Worm (Caenorhabditis elegans) whole organism, L4 larva: ENCODE results near the gene B0284.3.
"Not testable (repeated sequence)": the region's sequence is repeated elsewhere in the genome, so short reads cannot be mapped to it uniquely, and the experiment has no call there.

Experiments
- F37D6.2 ChIP-seq: sonication (generic microtip); optimal IDR thresholded peaks from 2 replicates; lab custom pipeline; 2016; ENCODE audit warnings: mild to moderate bottlenecking, missing genetic modification characterization, missing compliant biosample characterization
- T26A8.4 ChIP-seq: fragments of 200-800 bp; sonication (Bioruptor generic); IDR thresholded peaks from 2 replicates; pipeline ENCODE4 v1.3.6; 2022; ENCODE audit warnings: missing genetic modification characterization, missing compliant biosample characterization
- Y5F2A.4 ChIP-seq: fragments of 200-800 bp; sonication (Bioruptor generic); optimal IDR thresholded peaks from 2 replicates; lab custom pipeline; 2018; ENCODE audit warnings: mild to moderate bottlenecking, missing genetic modification characterization, missing compliant biosample characterization
- Y75B8A.6 ChIP-seq: fragments of 200-800 bp; sonication (Bioruptor generic); IDR thresholded peaks from 2 replicates; pipeline ENCODE4 v1.3.6; 2022; ENCODE audit warnings: missing genetic modification reagents, missing genetic modification characterization, missing compliant biosample characterization
- ZK337.2 ChIP-seq: fragments of 200-800 bp; sonication (Bioruptor generic); IDR thresholded peaks from 2 replicates; pipeline ENCODE4 v1.3.6; 2022; ENCODE audit warnings: missing genetic modification reagents, missing genetic modification characterization, missing compliant biosample characterization
- ama-1 ChIP-seq: fragments of 150-350 bp; optimal IDR thresholded peaks from 2 replicates; lab custom pipeline; 2014; ENCODE audit warnings: inconsistent platforms, mixed read lengths
- ceh-20 ChIP-seq: fragments of 200-800 bp; sonication (Bioruptor generic); IDR thresholded peaks from 2 replicates; pipeline ENCODE4 v1.3.6; 2022; ENCODE audit warnings: missing genetic modification reagents, missing genetic modification characterization, missing compliant biosample characterization
- ceh-28 ChIP-seq: fragments of 150-350 bp; optimal IDR thresholded peaks from 2 replicates; lab custom pipeline; 2014; ENCODE audit warnings: missing biosample characterization, missing genetic modification reagents, missing genetic modification characterization
- ceh-44 ChIP-seq: fragments of 200-800 bp; sonication (Bioruptor generic); IDR thresholded peaks from 2 replicates; pipeline ENCODE4 v1.3.6; 2022; ENCODE audit warnings: missing genetic modification reagents, missing genetic modification characterization, missing compliant biosample characterization
- daf-16 ChIP-seq, 3 experiments: sonication (generic microtip); optimal IDR thresholded peaks; 2 replicates each; lab custom pipeline; 2016 to 2017; ENCODE audit warnings: missing genetic modification characterization in 3 of 3, missing genetic modification reagents in 3 of 3, mild to moderate bottlenecking in 2 of 3, missing compliant biosample characterization in 2 of 3, missing biosample characterization in 1 of 3, moderate library complexity in 1 of 3
- dmd-6 ChIP-seq: fragments of 200-800 bp; sonication (Bioruptor generic); IDR thresholded peaks from 2 replicates; pipeline ENCODE4 v1.3.6; 2022; ENCODE audit warnings: missing genetic modification reagents, missing genetic modification characterization, missing compliant biosample characterization
- duxl-1 ChIP-seq: sonication (generic microtip); optimal IDR thresholded peaks from 2 replicates; lab custom pipeline; 2016; ENCODE audit warnings: mild to moderate bottlenecking, missing genetic modification characterization, moderate library complexity, missing compliant biosample characterization; ENCODE audit not compliant: poor library complexity
- dve-1 ChIP-seq: sonication (generic microtip); optimal IDR thresholded peaks from 2 replicates; lab custom pipeline; 2017; ENCODE audit warnings: antibody characterized with exemption, mild to moderate bottlenecking, missing genetic modification characterization, missing compliant biosample characterization; ENCODE audit not compliant: insufficient read depth
- fkh-10 ChIP-seq: fragments of 150-350 bp; optimal IDR thresholded peaks from 2 replicates; lab custom pipeline; 2014; ENCODE audit warnings: missing biosample characterization, missing genetic modification reagents, missing genetic modification characterization
- hlh-11 ChIP-seq: fragments of 200-800 bp; sonication (Bioruptor generic); optimal IDR thresholded peaks from 2 replicates; lab custom pipeline; 2018; ENCODE audit warnings: mild to moderate bottlenecking, missing genetic modification characterization, missing compliant biosample characterization
- hlh-30 ChIP-seq: sonication (generic microtip); optimal IDR thresholded peaks from 2 replicates; lab custom pipeline; 2017; ENCODE audit warnings: antibody characterized with exemption, mild to moderate bottlenecking, missing genetic modification characterization, missing compliant biosample characterization; ENCODE audit not compliant: insufficient read depth
- lim-7 ChIP-seq: fragments of 200-800 bp; sonication (Bioruptor generic); IDR thresholded peaks from 2 replicates; pipeline ENCODE4 v1.3.6; 2022; ENCODE audit warnings: missing genetic modification characterization, missing compliant biosample characterization
- lin-1 ChIP-seq: fragments of 200-800 bp; sonication (Bioruptor generic); IDR thresholded peaks from 2 replicates; pipeline ENCODE4 v1.3.6; 2022; ENCODE audit warnings: missing genetic modification reagents, missing genetic modification characterization, missing compliant biosample characterization
- madf-9 ChIP-seq: fragments of 200-800 bp; sonication (Bioruptor generic); conservative IDR thresholded peaks from 2 replicates; pipeline ENCODE4 v1.3.6; 2022; ENCODE audit warnings: missing genetic modification reagents, missing genetic modification characterization, missing compliant biosample characterization
- mdl-1 ChIP-seq, 2 experiments: fragments of 150-350 bp in 1 of 2; sonication (generic microtip) in 1 of 2; optimal IDR thresholded peaks; 2 replicates each; lab custom pipeline; 2014 to 2017; ENCODE audit warnings: missing biosample characterization in 2 of 2, missing genetic modification characterization in 2 of 2
- mep-1 ChIP-seq: fragments of 150-350 bp; sonication (generic microtip); optimal IDR thresholded peaks from 3 replicates; lab custom pipeline; 2014; ENCODE audit warnings: missing biosample characterization, missing genetic modification characterization
- mes-2 ChIP-seq: sonication (generic microtip); optimal IDR thresholded peaks from 2 replicates; lab custom pipeline; 2016; ENCODE audit warnings: missing genotype, mild to moderate bottlenecking, missing genetic modification characterization, missing compliant biosample characterization; ENCODE audit not compliant: poor library complexity, severe bottlenecking
- nhr-102 ChIP-seq: sonication (generic microtip); optimal IDR thresholded peaks from 2 replicates; lab custom pipeline; 2016; ENCODE audit warnings: mild to moderate bottlenecking, missing genetic modification characterization, moderate library complexity, missing compliant biosample characterization
- nhr-28 ChIP-seq: fragments of 150-350 bp; optimal IDR thresholded peaks from 2 replicates; lab custom pipeline; 2014; ENCODE audit warnings: missing biosample characterization, missing genetic modification characterization
- nhr-42 ChIP-seq: fragments of 200-800 bp; sonication (Bioruptor generic); IDR thresholded peaks from 2 replicates; pipeline ENCODE4 v1.3.6; 2022; ENCODE audit warnings: missing genetic modification characterization, missing compliant biosample characterization
- nhr-77 ChIP-seq: fragments of 150-350 bp; optimal IDR thresholded peaks from 2 replicates; lab custom pipeline; 2014; ENCODE audit warnings: missing biosample characterization, missing genetic modification characterization
- pha-4 ChIP-seq, 2 experiments: fragments of 150-350 bp in 1 of 2; fragments of 200-800 bp in 1 of 2; sonication (Bioruptor generic) in 1 of 2; IDR thresholded peaks in 1 of 2; optimal IDR thresholded peaks in 1 of 2; 2 replicates each; pipeline versions ENCODE4 v1.3.6 to Lab custom; 2014 to 2022; ENCODE audit warnings: missing genetic modification characterization in 2 of 2, missing genetic modification reagents in 2 of 2, missing biosample characterization in 1 of 2, missing compliant biosample characterization in 1 of 2
- php-3 ChIP-seq: fragments of 200-800 bp; sonication (Bioruptor generic); IDR thresholded peaks from 2 replicates; pipeline ENCODE4 v1.3.6; 2022; ENCODE audit warnings: missing genetic modification reagents, missing genetic modification characterization, missing compliant biosample characterization
- pqm-1 ChIP-seq: sonication (generic microtip); optimal IDR thresholded peaks from 2 replicates; lab custom pipeline; 2017; ENCODE audit warnings: missing biosample characterization, missing genetic modification characterization
- saeg-2 ChIP-seq: fragments of 200-800 bp; sonication (Bioruptor generic); IDR thresholded peaks from 2 replicates; pipeline ENCODE4 v1.3.6; 2022; ENCODE audit warnings: missing genetic modification reagents, missing genetic modification characterization, missing compliant biosample characterization
- skn-1 ChIP-seq: fragments of 150-350 bp; optimal IDR thresholded peaks from 2 replicates; lab custom pipeline; 2014; ENCODE audit warnings: missing biosample characterization, missing genetic modification characterization
- snpc-1.2 ChIP-seq: fragments of 200-800 bp; sonication (Bioruptor generic); IDR thresholded peaks from 2 replicates; pipeline ENCODE4 v1.3.6; 2022; ENCODE audit warnings: missing genetic modification reagents, missing genetic modification characterization, missing compliant biosample characterization
- snpc-4 ChIP-seq: fragments of 150-350 bp; optimal IDR thresholded peaks from 2 replicates; lab custom pipeline; 2014; ENCODE audit warnings: missing biosample characterization, missing genetic modification characterization
- tra-1 ChIP-seq: fragments of 200-800 bp; sonication (Bioruptor generic); IDR thresholded peaks from 2 replicates; pipeline ENCODE4 v1.3.6; 2022; ENCODE audit warnings: missing genetic modification reagents, missing genetic modification characterization, missing compliant biosample characterization
- vab-7 ChIP-seq: fragments of 200-800 bp; sonication (Bioruptor generic); IDR thresholded peaks from 2 replicates; pipeline ENCODE4 v1.3.6; 2022; ENCODE audit warnings: missing genetic modification reagents, missing genetic modification characterization, missing compliant biosample characterization
- zfp-3 ChIP-seq: fragments of 200-800 bp; sonication (Bioruptor generic); conservative IDR thresholded peaks from 2 replicates; pipeline ENCODE4 v1.3.6; 2022; ENCODE audit warnings: missing genetic modification reagents, missing genetic modification characterization, missing compliant biosample characterization
- ztf-7 ChIP-seq: fragments of 150-350 bp; optimal IDR thresholded peaks from 2 replicates; lab custom pipeline; 2014; ENCODE audit warnings: missing biosample characterization, missing genetic modification characterization

Gene B0284.3

DNA sequence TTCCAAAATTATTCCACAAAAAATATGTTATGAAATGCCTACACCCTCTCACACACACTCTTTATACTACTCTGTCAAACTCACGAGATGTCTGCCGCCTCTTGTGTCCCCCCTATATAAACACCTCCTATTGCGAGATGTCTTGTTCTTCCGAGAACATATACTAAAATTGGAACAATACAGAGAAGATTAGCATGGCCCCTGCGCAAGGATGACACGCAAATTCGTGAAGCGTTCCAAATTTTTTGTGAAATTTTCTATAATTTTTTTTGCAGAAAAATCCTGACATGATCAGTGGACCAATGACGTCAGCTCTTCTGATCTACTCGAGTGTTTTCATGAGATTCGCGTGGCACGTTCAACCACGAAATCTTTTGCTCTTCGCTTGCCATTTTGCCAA, 34.4 kb upstream of the B0284.3 start (continued):
- TF ChIP-seq pha-4 (GFP tag; IDR thresholded peaks at IDR 0.05; lab: Robert Waterston, UW): peak; percentile 76
- not testable (repeated sequence) for TF ChIP-seq pha-4 (tag; optimal IDR thresholded peaks at IDR 0.05; lab: Kevin White, UChicago)
- peak; percentile 74; the same call in 1 of the 2 replicates for TF ChIP-seq zfp-3 (GFP tag; lab: Robert Waterston, UW)
- peak; percentile 65 for TF ChIP-seq Y5F2A.4 (GFP tag; lab: Kevin White, UChicago)
- TF ChIP-seq php-3 (GFP tag; lab: Robert Waterston, UW): 0 out of 2 replicates have a peak, but pooled peaks have one; percentile 43
- peak; percentile 56; the same call in 1 of the 2 replicates for TF ChIP-seq saeg-2 (GFP tag; lab: Robert Waterston, UW)
- 0 out of 2 replicates have a peak, but pooled peaks have one; percentile 7 for TF ChIP-seq nhr-42 (GFP tag; lab: Robert Waterston, UW)
- peak; percentile 68 for TF ChIP-seq snpc-1.2
- TF ChIP-seq hlh-11 (tag; lab: Kevin White, UChicago): peak; percentile 20
- TF ChIP-seq lim-7 (GFP tag; lab: Robert Waterston, UW): peak; percentile 73
- peak; percentile 35; the same call in 1 of the 2 replicates for TF ChIP-seq madf-9 (GFP tag; lab: Robert Waterston, UW)
- TF ChIP-seq mes-2 (tag; lab: Kevin White, UChicago): peak; percentile 67
- peak; percentile 68 for TF ChIP-seq vab-7
- TF ChIP-seq nhr-102 (tag; lab: Kevin White, UChicago): peak; percentile 58
- TF ChIP-seq T26A8.4 (GFP tag; lab: Robert Waterston, UW): peak; percentile 84
- TF ChIP-seq ceh-20 (GFP tag; lab: Robert Waterston, UW): peak; percentile 82
- peak; percentile 47 for TF ChIP-seq ztf-7 (tag; lab: Kevin White, UChicago)
- peak; percentile 46; the same call in 1 of the 2 replicates for TF ChIP-seq lin-1 (GFP tag; lab: Robert Waterston, UW)
- TF ChIP-seq tra-1 (GFP tag; lab: Robert Waterston, UW): peak; percentile 51; the same call in 1 of the 2 replicates
- peak; percentile 39; the same call in 1 of the 2 replicates for TF ChIP-seq ZK337.2 (GFP tag; lab: Robert Waterston, UW)
- peak; percentile 36 for TF ChIP-seq hlh-30 (tag; lab: Kevin White, UChicago)
- TF ChIP-seq duxl-1 (tag; lab: Kevin White, UChicago): peak; percentile 67
- peak; percentile 56 for TF ChIP-seq mep-1 (tag; lab: Kevin White, UChicago)
- TF ChIP-seq Y75B8A.6: 0 out of 2 replicates have a peak, but pooled peaks have one; percentile 50

DNA sequence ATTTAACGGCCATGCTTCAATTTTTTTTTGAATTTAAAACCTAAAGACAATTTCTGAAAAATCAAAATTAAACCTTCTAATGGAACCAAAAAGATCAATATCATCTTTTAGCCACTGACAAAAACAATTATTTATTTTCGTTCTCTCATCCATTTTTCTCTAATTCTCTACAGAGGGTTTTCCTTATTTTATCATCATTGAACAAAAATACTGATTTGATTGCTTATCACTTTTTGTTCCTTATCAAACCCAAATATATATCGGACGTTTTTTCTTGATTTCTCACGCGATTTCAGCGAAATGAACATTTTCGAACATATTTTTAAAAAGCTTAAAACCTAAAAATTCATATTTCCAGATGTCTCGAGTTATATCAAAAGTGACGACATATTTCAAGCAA, 33.5 kb upstream of the B0284.3 start, which contains the start of gene mpc-1:
TSS of gene mpc-1 (plus strand) at position 359 of the 400 bp plus-strand sequence.
- peak; percentile 50 for TF ChIP-seq hlh-11 (tag; lab: Kevin White, UChicago)
- no peak for TF ChIP-seq snpc-4
- TF ChIP-seq daf-16 (GFP tag; optimal IDR thresholded peaks at IDR 0.05; lab: Kevin White, UChicago): no peak
- peak; percentile 85 for TF ChIP-seq daf-16 (tag; optimal IDR thresholded peaks at IDR 0.05; lab: Kevin White, UChicago)
- no peak for TF ChIP-seq ceh-28 (tag; lab: Kevin White, UChicago)
- peak; percentile 75 for TF ChIP-seq nhr-77 (tag; lab: Kevin White, UChicago)
- TF ChIP-seq nhr-102 (tag; lab: Kevin White, UChicago): no peak
- no peak for TF ChIP-seq ceh-44 (GFP tag; lab: Robert Waterston, UW)
- peak; percentile 61 for TF ChIP-seq nhr-28 (tag; lab: Kevin White, UChicago)
- peak; percentile 72 for TF ChIP-seq dmd-6 (GFP tag; lab: Robert Waterston, UW)
- no peak for TF ChIP-seq ama-1
- TF ChIP-seq dve-1 (tag; lab: Kevin White, UChicago): peak; percentile 68
- peak; percentile 77 for TF ChIP-seq pqm-1 (tag; lab: Kevin White, UChicago)
- peak in 1 of 2 experiments; percentile 42 for TF ChIP-seq mdl-1 (tag; optimal IDR thresholded peaks at IDR 0.05; lab: Kevin White, UChicago)
- no peak for TF ChIP-seq F37D6.2 (tag; lab: Kevin White, UChicago)
- TF ChIP-seq fkh-10: no peak
- no peak for TF ChIP-seq skn-1 (tag; lab: Kevin White, UChicago)
